Worm (Caenorhabditis elegans): ENCODE results near the gene F16G10.11.
A peak's percentile ranks its signal among the peaks of the same experiment; 100 is the strongest.

Gene F16G10.11

ce11 chrII:2378465-2379009 is 15.2 kb downstream of the F16G10.11 start (continued):
- TF ChIP-seq ztf-1 (GFP tag; conservative IDR thresholded peaks at IDR 0.05) = no peak
- TF ChIP-seq alr-1 (tag; optimal IDR thresholded peaks at IDR 0.05) = no peak
- peak; percentile 54 for TF ChIP-seq gmeb-1 (tag; optimal IDR thresholded peaks at IDR 0.05)
- peak; percentile 94 for TF ChIP-seq fos-1 (tag; optimal IDR thresholded peaks at IDR 0.05)
- no peak for TF ChIP-seq nhr-129 (tag; optimal IDR thresholded peaks at IDR 0.05)
- TF ChIP-seq nhr-25 (tag; optimal IDR thresholded peaks at IDR 0.05) = no peak
- TF ChIP-seq skn-1 (tag; optimal IDR thresholded peaks at IDR 0.05) = peak; percentile 18

- TF ChIP-seq ceh-16 (tag; optimal IDR thresholded peaks at IDR 0.05) = no peak
- TF ChIP-seq ceh-82 (tag; optimal IDR thresholded peaks at IDR 0.05) = no peak
- no peak for TF ChIP-seq mab-5 (tag; optimal IDR thresholded peaks at IDR 0.05)
- no peak for TF ChIP-seq C34F6.9 (tag; optimal IDR thresholded peaks at IDR 0.05)
- no peak for TF ChIP-seq sem-4 (tag; optimal IDR thresholded peaks at IDR 0.05)
- TF ChIP-seq aly-2 (tag; optimal IDR thresholded peaks at IDR 0.05) = no peak
- TF ChIP-seq nhr-23 (tag; optimal IDR thresholded peaks at IDR 0.05) = no peak
Measured at ce11 chrII:2377751-2378150, 16.0 kb downstream of the F16G10.11 start, which contains the start of gene F16G10.6. F16G10.6 (minus strand) TSS chrII:2377851.

- TF ChIP-seq gmeb-1 (tag; optimal IDR thresholded peaks at IDR 0.05) (no peak), skn-1 (tag; optimal IDR thresholded peaks at IDR 0.05) (no peak), mbf-1 (tag; optimal IDR thresholded peaks at IDR 0.05) (no peak), nhr-129 (tag; optimal IDR thresholded peaks at IDR 0.05) (no peak), mdl-1 (tag; optimal IDR thresholded peaks at IDR 0.05) (no peak), dmd-4 (tag; optimal IDR thresholded peaks at IDR 0.05) (no peak), nhr-77 (tag; optimal IDR thresholded peaks at IDR 0.05) (no peak), sma-9 (GFP tag; optimal IDR thresholded peaks at IDR 0.05) (no peak), sma-9 (tag; optimal IDR thresholded peaks at IDR 0.05) (no peak), lin-13 (GFP tag; optimal IDR thresholded peaks at IDR 0.05) (no peak), nhr-12 (tag; optimal IDR thresholded peaks at IDR 0.05) (no peak), F13H6.1 (tag; optimal IDR thresholded peaks at IDR 0.05) (no peak), lin-39 (tag; optimal IDR thresholded peaks at IDR 0.05) (no peak), unc-55 (GFP tag; optimal IDR thresholded peaks at IDR 0.05) (no peak), snpc-4 (tag; optimal IDR thresholded peaks at IDR 0.05) (no peak), elt-3 (tag; optimal IDR thresholded peaks at IDR 0.05) (no peak), crh-2 (tag; optimal IDR thresholded peaks at IDR 0.05) (no peak)
Measured at ce11 chrII:2374973-2375372, 18.7 kb downstream of the F16G10.11 start, which contains the start of gene F16G10.2. F16G10.2 (plus strand) TSS chrII:2375273.

DNA sequence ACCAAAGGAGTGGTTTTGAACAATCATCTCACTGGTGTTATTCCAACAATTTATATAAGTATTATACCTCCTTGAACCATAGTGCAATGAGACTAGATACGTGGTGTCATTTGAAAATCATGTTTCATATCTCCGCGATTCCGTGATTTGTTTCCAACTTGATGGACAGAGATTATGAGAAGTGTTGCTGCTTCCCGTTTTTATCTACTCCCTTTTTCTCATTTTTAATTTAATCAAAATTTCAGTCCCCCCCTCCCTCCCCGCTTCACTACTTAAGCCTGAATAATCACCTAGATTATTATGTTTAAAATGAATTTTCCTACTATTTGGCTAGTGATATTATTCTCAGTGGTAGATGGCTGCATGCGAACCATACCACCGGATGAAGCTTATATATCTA is 21.6 kb downstream of the F16G10.11 start, which contains the start of gene F16G10.3:
Gene F16G10.3, plus strand, starts transcription at position 301 of the 400 bp plus-strand sequence.
- TF ChIP-seq mbf-1 (tag; optimal IDR thresholded peaks at IDR 0.05) (no peak), nhr-23 (tag; optimal IDR thresholded peaks at IDR 0.05) (no peak), nhr-21 (tag; optimal IDR thresholded peaks at IDR 0.05) (no peak), sma-3 (GFP tag; optimal IDR thresholded peaks at IDR 0.05) (no peak), nhr-10 (tag; optimal IDR thresholded peaks at IDR 0.05) (no peak), dmd-4 (tag; optimal IDR thresholded peaks at IDR 0.05) (no peak), ama-1 (optimal IDR thresholded peaks at IDR 0.05) (no peak), R02D3.7 (tag; optimal IDR thresholded peaks at IDR 0.05) (no peak), ZK546.5 (tag; optimal IDR thresholded peaks at IDR 0.05) (no peak), ceh-82 (tag; optimal IDR thresholded peaks at IDR 0.05) (no peak), unc-62 (GFP tag; optimal IDR thresholded peaks at IDR 0.05) (no peak), peb-1 (tag; optimal IDR thresholded peaks at IDR 0.05) (no peak), egl-27 (tag; optimal IDR thresholded peaks at IDR 0.05) (no peak), nhr-12 (tag; optimal IDR thresholded peaks at IDR 0.05) (no peak), unc-39 (tag; optimal IDR thresholded peaks at IDR 0.05) (no peak), alr-1 (tag; optimal IDR thresholded peaks at IDR 0.05) (no peak), nhr-11 (tag; optimal IDR thresholded peaks at IDR 0.05) (no peak), nhr-237 (tag; optimal IDR thresholded peaks at IDR 0.05) (no peak), zag-1 (tag; optimal IDR thresholded peaks at IDR 0.05) (no peak)
